Worm (Caenorhabditis elegans) whole organism, L4/young adult: ENCODE data around the gene R12B2.6.

Source experiments
- dao-5 ChIP-seq: sonication (generic microtip); optimal IDR thresholded peaks from 2 replicates; lab custom pipeline; 2016; ENCODE audit warnings: missing genotype, missing genetic modification characterization, moderate library complexity, missing compliant biosample characterization
- him-1 ChIP-seq: sonication (generic microtip); optimal IDR thresholded peaks from 2 replicates; lab custom pipeline; 2016; ENCODE audit warnings: missing genotype, missing genetic modification reagents, missing genetic modification characterization, missing compliant biosample characterization

ce11 chrIII:5874263-5874662 is 40.3 kb upstream of the R12B2.6 start:
- TF ChIP-seq him-1 (tag; lab: Kevin White, UChicago): no peak
- TF ChIP-seq dao-5 (tag; lab: Kevin White, UChicago): no peak
